Fruit fly (Drosophila melanogaster) whole organism, prepupa: Measurements from ENCODE around the gene fln.

Source experiments
- Blimp-1 ChIP-seq: fragments of 200-800 bp; sonication (Bioruptor generic); optimal IDR thresholded peaks from 3 replicates; lab custom pipeline; 2017; ENCODE audit warnings: missing biosample characterization, missing genetic modification characterization, mild to moderate bottlenecking, moderate library complexity, missing genetic modification reagents
- CG10669 ChIP-seq: fragments of 200-800 bp; sonication (Bioruptor generic); optimal IDR thresholded peaks from 3 replicates; lab custom pipeline; 2018; ENCODE audit warnings: missing biosample characterization, mild to moderate bottlenecking, missing genetic modification characterization, moderate library complexity
- CG11762 ChIP-seq: fragments of 200-800 bp; sonication (Bioruptor generic); optimal IDR thresholded peaks from 3 replicates; lab custom pipeline; 2016; ENCODE audit warnings: missing biosample characterization, missing genetic modification characterization; ENCODE audit not compliant: insufficient read depth
- CG11902 ChIP-seq: fragments of 200-800 bp; sonication (Bioruptor generic); optimal IDR thresholded peaks from 3 replicates; lab custom pipeline; 2016; ENCODE audit warnings: missing biosample characterization, missing genetic modification characterization
- CG15336 ChIP-seq: fragments of 200-800 bp; sonication (Bioruptor generic); IDR thresholded peaks from 2 replicates; pipeline ENCODE4 v1.3.6; 2022; ENCODE audit warnings: missing biosample characterization, missing genetic modification characterization
- CG1621 ChIP-seq: fragments of 200-800 bp; sonication (Bioruptor generic); optimal IDR thresholded peaks from 3 replicates; lab custom pipeline; 2018; ENCODE audit warnings: missing biosample characterization, mild to moderate bottlenecking, missing genetic modification characterization
- CG16779 ChIP-seq: fragments of 200-800 bp; sonication (Bioruptor generic); optimal IDR thresholded peaks from 3 replicates; lab custom pipeline; 2017; ENCODE audit warnings: missing biosample characterization, mild to moderate bottlenecking, missing genetic modification characterization
- CG34406 ChIP-seq: fragments of 200-800 bp; sonication (Bioruptor generic); optimal IDR thresholded peaks from 3 replicates; lab custom pipeline; 2016; ENCODE audit warnings: missing biosample characterization, missing genetic modification characterization
- CG6163 ChIP-seq: fragments of 200-800 bp; sonication (Bioruptor generic); IDR thresholded peaks from 3 replicates; pipeline ENCODE4 v1.3.6; 2022; ENCODE audit warnings: missing biosample characterization, missing genetic modification characterization
- CG6276 ChIP-seq: fragments of 200-800 bp; sonication (Bioruptor generic); optimal IDR thresholded peaks from 2 replicates; lab custom pipeline; 2017; ENCODE audit warnings: missing biosample characterization, mild to moderate bottlenecking, missing genetic modification characterization
- CG6792 ChIP-seq: fragments of 200-800 bp; sonication (Bioruptor generic); optimal IDR thresholded peaks from 3 replicates; lab custom pipeline; 2016; ENCODE audit warnings: missing biosample characterization, missing genetic modification characterization
- CG6808 ChIP-seq: fragments of 200-800 bp; sonication (Bioruptor generic); optimal IDR thresholded peaks from 3 replicates; lab custom pipeline; 2017; ENCODE audit warnings: missing biosample characterization, missing genetic modification characterization, mild to moderate bottlenecking, moderate library complexity, missing genetic modification reagents
- CG6854 ChIP-seq: fragments of 200-800 bp; sonication (Bioruptor generic); optimal IDR thresholded peaks from 2 replicates; lab custom pipeline; 2017; ENCODE audit warnings: missing biosample characterization, mild to moderate bottlenecking, missing genetic modification characterization
- CG9139 ChIP-seq: fragments of 200-800 bp; sonication (Bioruptor generic); optimal IDR thresholded peaks from 3 replicates; lab custom pipeline; 2017; ENCODE audit warnings: missing biosample characterization, mild to moderate bottlenecking, missing genetic modification characterization
- Eip75B ChIP-seq: fragments of 200-800 bp; sonication (Bioruptor generic); optimal IDR thresholded peaks from 3 replicates; lab custom pipeline; 2016; ENCODE audit warnings: missing biosample characterization, missing genetic modification characterization
- Eip78C ChIP-seq: fragments of 200-800 bp; sonication (Bioruptor generic); peaks from one replicate; lab custom pipeline; 2016; ENCODE audit warnings: missing biosample characterization, missing genetic modification characterization
- Eip93F ChIP-seq: fragments of 200-800 bp; sonication (Bioruptor generic); optimal IDR thresholded peaks from 2 replicates; lab custom pipeline; 2016; ENCODE audit warnings: missing biosample characterization, mild to moderate bottlenecking, missing genetic modification characterization
- Ets21C ChIP-seq: fragments of 200-800 bp; sonication (Bioruptor generic); optimal IDR thresholded peaks from 3 replicates; lab custom pipeline; 2016; ENCODE audit warnings: missing biosample characterization, missing genetic modification characterization
- Ets96B ChIP-seq: fragments of 200-800 bp; optimal IDR thresholded peaks from 2 replicates; lab custom pipeline; 2019; ENCODE audit warnings: missing biosample characterization, mild to moderate bottlenecking, missing genetic modification characterization, moderate library complexity
- Gug ChIP-seq: fragments of 200-800 bp; sonication (Bioruptor generic); IDR thresholded peaks from 2 replicates; pipeline ENCODE4 v1.3.6; 2022; ENCODE audit warnings: missing biosample characterization, missing genetic modification characterization
- Hr4 ChIP-seq: fragments of 200-800 bp; sonication (Bioruptor generic); optimal IDR thresholded peaks from 3 replicates; lab custom pipeline; 2016; ENCODE audit warnings: missing biosample characterization, missing genetic modification characterization
- Lpt ChIP-seq: fragments of 200-800 bp; sonication (Bioruptor generic); optimal IDR thresholded peaks from 3 replicates; lab custom pipeline; 2016; ENCODE audit warnings: missing biosample characterization, missing genetic modification characterization
- Met ChIP-seq: fragments of 200-800 bp; sonication (Bioruptor generic); optimal IDR thresholded peaks from 3 replicates; lab custom pipeline; 2016; ENCODE audit warnings: missing biosample characterization, missing genetic modification characterization
- OdsH ChIP-seq: fragments of 200-800 bp; sonication (Bioruptor generic); optimal IDR thresholded peaks from 3 replicates; lab custom pipeline; 2016; ENCODE audit warnings: missing biosample characterization, missing genetic modification characterization
- Sox102F ChIP-seq: fragments of 200-800 bp; sonication (Bioruptor generic); optimal IDR thresholded peaks from 2 replicates; lab custom pipeline; 2016; ENCODE audit warnings: missing biosample characterization, mild to moderate bottlenecking, missing genetic modification characterization
- acj6 ChIP-seq: fragments of 200-800 bp; sonication (Bioruptor generic); optimal IDR thresholded peaks from 3 replicates; lab custom pipeline; 2016; ENCODE audit warnings: missing biosample characterization, missing genetic modification characterization
- cyc ChIP-seq: fragments of 200-800 bp; sonication (Bioruptor generic); optimal IDR thresholded peaks from 3 replicates; lab custom pipeline; 2016; ENCODE audit warnings: missing biosample characterization, missing genetic modification characterization
- esn ChIP-seq: fragments of 200-800 bp; sonication (Bioruptor generic); optimal IDR thresholded peaks from 2 replicates; lab custom pipeline; 2016; ENCODE audit warnings: missing biosample characterization, mild to moderate bottlenecking, missing genetic modification characterization, moderate library complexity
- fd85E ChIP-seq: fragments of 200-800 bp; sonication (Bioruptor generic); optimal IDR thresholded peaks from 3 replicates; lab custom pipeline; 2016; ENCODE audit warnings: missing biosample characterization, missing genetic modification characterization
- fkh ChIP-seq: fragments of 200-800 bp; sonication (Bioruptor generic); optimal IDR thresholded peaks from 3 replicates; lab custom pipeline; 2017; ENCODE audit warnings: missing biosample characterization, mild to moderate bottlenecking, missing genetic modification characterization, moderate library complexity
- net ChIP-seq: fragments of 200-800 bp; sonication (Bioruptor generic); optimal IDR thresholded peaks from 3 replicates; lab custom pipeline; 2016; ENCODE audit warnings: missing biosample characterization, missing genetic modification characterization
- pdm3 ChIP-seq: fragments of 200-800 bp; sonication (Bioruptor generic); optimal IDR thresholded peaks from 3 replicates; lab custom pipeline; 2016; ENCODE audit warnings: missing biosample characterization, missing genetic modification characterization
- salr ChIP-seq, 2 experiments: fragments of 200-800 bp; sonication (Bioruptor generic); optimal IDR thresholded peaks; 3 replicates each; lab custom pipeline; 2016 to 2018; ENCODE audit warnings: missing biosample characterization in 2 of 2, missing genetic modification characterization in 2 of 2, mild to moderate bottlenecking in 1 of 2
- spab ChIP-seq: fragments of 200-800 bp; sonication (Bioruptor generic); optimal IDR thresholded peaks from 2 replicates; lab custom pipeline; 2017; ENCODE audit warnings: missing biosample characterization, mild to moderate bottlenecking, missing genetic modification characterization, missing genetic modification reagents
- ss ChIP-seq, 2 experiments: fragments of 200-800 bp; sonication (Bioruptor generic); optimal IDR thresholded peaks; 2 replicates in 1 of 2; 3 replicates in 1 of 2; lab custom pipeline; 2017 to 2018; ENCODE audit warnings: mild to moderate bottlenecking in 2 of 2, missing biosample characterization in 2 of 2, missing genetic modification characterization in 2 of 2, moderate library complexity in 1 of 2
- svp ChIP-seq: fragments of 200-800 bp; sonication (Bioruptor generic); peaks from one replicate; lab custom pipeline; 2016; ENCODE audit warnings: missing biosample characterization, missing genetic modification characterization

Gene fln

dm6 chr3L:20006269-20007265 lies 15.5 kb upstream of the fln start:
- no peak for TF ChIP-seq CG15336 (GFP tag; lab: Robert Waterston, UW)
- peak; percentile 87 for TF ChIP-seq fkh (GFP tag; lab: Kevin White, UChicago)
- TF ChIP-seq Ets21C (GFP tag; lab: Kevin White, UChicago) = no peak
- TF ChIP-seq Ets96B (tag; lab: Kevin White, UChicago) = no peak

- no peak for TF ChIP-seq CG6808 (GFP tag; lab: Kevin White, UChicago)
- TF ChIP-seq CG11762 (GFP tag; lab: Kevin White, UChicago) = no peak
- no peak for TF ChIP-seq CG6276 (GFP tag; lab: Kevin White, UChicago)
- TF ChIP-seq CG6854 (GFP tag; lab: Kevin White, UChicago) = no peak
- TF ChIP-seq Eip93F (GFP tag; lab: Kevin White, UChicago) = no peak
- no peak for TF ChIP-seq CG9139 (GFP tag; lab: Kevin White, UChicago)
- no peak for TF ChIP-seq Eip75B (GFP tag; lab: Kevin White, UChicago)
- no peak for TF ChIP-seq Ets96B (tag; lab: Kevin White, UChicago)
Measured at dm6 chr3L:20005033-20005782, 14.2 kb upstream of the fln start, which contains the start of gene kug. TSS of gene kug (plus strand) at chr3L:20005301.

- TF ChIP-seq pdm3 (GFP tag; lab: Kevin White, UChicago) = no peak
- TF ChIP-seq svp (GFP tag; lab: Kevin White, UChicago) = no peak
- peak; percentile 61 for TF ChIP-seq Eip78C (GFP tag; lab: Kevin White, UChicago)
- no peak for TF ChIP-seq Eip93F (GFP tag; lab: Kevin White, UChicago)
- TF ChIP-seq net = no peak
- TF ChIP-seq esn = no peak
Measured at dm6 chr3L:20004442-20004869, 13.4 kb upstream of the fln start.

- TF ChIP-seq cyc (GFP tag; lab: Kevin White, UChicago) (no peak), Eip78C (GFP tag; lab: Kevin White, UChicago) (no peak), Lpt (GFP tag; lab: Kevin White, UChicago) (no peak), CG6276 (GFP tag; lab: Kevin White, UChicago) (no peak), CG10669 (peak; percentile 0), CG6163 (GFP tag; lab: Robert Waterston, UW) (no peak), Gug (GFP tag; lab: Robert Waterston, UW) (no peak)
Measured at dm6 chr3L:20003235-20003493, 12.1 kb upstream of the fln start.

dm6 chr3L:20002482-20003234 lies 11.6 kb upstream of the fln start, which contains the start of gene CG7668:
TSS of gene CG7668 (plus strand) at chr3L:20002736.
- TF ChIP-seq acj6 (GFP tag; lab: Kevin White, UChicago) (peak; percentile 94), CG34406 (GFP tag; lab: Kevin White, UChicago) (peak; percentile 92), Hr4 (GFP tag; lab: Kevin White, UChicago) (peak; percentile 91), Ets96B (tag; lab: Kevin White, UChicago) (peak; percentile 93), spab (GFP tag; lab: Kevin White, UChicago) (peak; percentile 81), CG6808 (GFP tag; lab: Kevin White, UChicago) (peak; percentile 87), pdm3 (GFP tag; lab: Kevin White, UChicago) (peak; percentile 92), CG6792 (peak; percentile 88), Sox102F (GFP tag; lab: Kevin White, UChicago) (peak; percentile 91), CG11902 (GFP tag; lab: Kevin White, UChicago) (peak; percentile 82), OdsH (GFP tag; lab: Kevin White, UChicago) (peak; percentile 92), CG1621 (peak; percentile 89), cyc (GFP tag; lab: Kevin White, UChicago) (peak; percentile 89), CG11762 (GFP tag; lab: Kevin White, UChicago) (peak; percentile 85), CG6163 (GFP tag; lab: Robert Waterston, UW) (no peak; the same call in 2 of the 3 replicates), Eip78C (GFP tag; lab: Kevin White, UChicago) (peak; percentile 97), Ets21C (GFP tag; lab: Kevin White, UChicago) (peak; percentile 88), CG16779 (no peak), Blimp-1 (GFP tag; lab: Kevin White, UChicago) (peak; percentile 79), Eip93F (GFP tag; lab: Kevin White, UChicago) (peak; percentile 82), fd85E (GFP tag; lab: Kevin White, UChicago) (peak; percentile 41), ss (GFP tag; optimal IDR thresholded peaks at IDR 0.05; lab: Kevin White, UChicago) (peak; percentile 80 to 88), CG6854 (GFP tag; lab: Kevin White, UChicago) (peak; percentile 75), salr (GFP tag; optimal IDR thresholded peaks at IDR 0.05; lab: Kevin White, UChicago) (peak in 1 of 2 experiments; percentile 80), Met (peak; percentile 92)
